Fruit fly (Drosophila melanogaster): ENCODE data around the gene Frq1.

Frq1 gene

dm6 chrX:18125520-18125919 lies 29.6 kb upstream of the Frq1 start (continued):
- TF ChIP-seq dmrt11E (tag; optimal IDR thresholded peaks at IDR 0.05) (no peak), exex (tag; optimal IDR thresholded peaks at IDR 0.05) (no peak), mam (GFP tag; optimal IDR thresholded peaks at IDR 0.05) (peak; percentile 3), nmo (GFP tag; optimal IDR thresholded peaks at IDR 0.05) (peak; percentile 51), Sox102F (GFP tag; optimal IDR thresholded peaks at IDR 0.05) (peak; percentile 21), Hmr (GFP tag; optimal IDR thresholded peaks at IDR 0.05) (peak; percentile 63), row (GFP tag; IDR thresholded peaks at IDR 0.05) (peak; percentile 34; the same call in 1 of the 3 replicates), vnd (GFP tag; IDR thresholded peaks at IDR 0.05; ENCODE audit: partially characterized antibody) (no peak), stwl (tag; optimal IDR thresholded peaks at IDR 0.05) (no peak), Jarid2 (GFP tag; optimal IDR thresholded peaks at IDR 0.05) (no peak), CG10147 (GFP tag; optimal IDR thresholded peaks at IDR 0.05) (peak; percentile 33), ase (GFP tag; IDR thresholded peaks at IDR 0.05) (no peak), Bgb (GFP tag; IDR thresholded peaks at IDR 0.05; ENCODE audit: partially characterized antibody) (no peak), CG12236 (GFP tag; optimal IDR thresholded peaks at IDR 0.05) (no peak), Deaf1 (tag; optimal IDR thresholded peaks at IDR 0.05) (peak; percentile 49), fd102C (GFP tag; optimal IDR thresholded peaks at IDR 0.05) (no peak), tup (GFP tag; optimal IDR thresholded peaks at IDR 0.05) (no peak), cwo (GFP tag; optimal IDR thresholded peaks at IDR 0.05) (peak; percentile 33), ci (GFP tag; IDR thresholded peaks at IDR 0.05) (no peak), CG13424 (tag; optimal IDR thresholded peaks at IDR 0.05) (peak; percentile 31), CG2678 (tag; optimal IDR thresholded peaks at IDR 0.05) (peak; percentile 62), grau (tag; optimal IDR thresholded peaks at IDR 0.05) (peak; percentile 46), crc (GFP tag; optimal IDR thresholded peaks at IDR 0.05) (no peak), CG16813 (GFP tag; IDR thresholded peaks at IDR 0.05; ENCODE audit: partially characterized antibody) (no peak), Drgx (GFP tag; IDR thresholded peaks at IDR 0.05) (no peak), lov (optimal IDR thresholded peaks at IDR 0.05) (no peak), lov (GFP tag; IDR thresholded peaks at IDR 0.05) (no peak), dati (GFP tag; IDR thresholded peaks at IDR 0.05) (no peak), MTF-1 (GFP tag; optimal IDR thresholded peaks at IDR 0.05; ENCODE audit: borderline replicate concordance) (no peak), dysf (GFP tag; IDR thresholded peaks at IDR 0.05) (0 out of 3 replicates have a peak, but pooled peaks have one; percentile 36), CG10274 (GFP tag; optimal IDR thresholded peaks at IDR 0.05) (no peak), Kr (GFP tag; optimal IDR thresholded peaks at IDR 0.05) (no peak), CG2129 (GFP tag; IDR thresholded peaks at IDR 0.05; ENCODE audit: partially characterized antibody) (no peak), CG13123 (GFP tag; optimal IDR thresholded peaks at IDR 0.05) (no peak), Atf6 (GFP tag; IDR thresholded peaks at IDR 0.05) (no peak), CG9817 (tag; optimal IDR thresholded peaks at IDR 0.05) (no peak), Dek (tag; optimal IDR thresholded peaks at IDR 0.05) (no peak), CG13296 (GFP tag; optimal IDR thresholded peaks at IDR 0.05) (peak; percentile 46), CG43689 (GFP tag; IDR thresholded peaks at IDR 0.05) (no peak), esg (GFP tag; conservative IDR thresholded peaks at IDR 0.05) (no peak), D19B (GFP tag; optimal IDR thresholded peaks at IDR 0.05) (peak; percentile 8), lab (GFP tag; optimal IDR thresholded peaks at IDR 0.05) (peak; percentile 66), CG8290 (GFP tag; optimal IDR thresholded peaks at IDR 0.05) (no peak), CG8290 (tag; optimal IDR thresholded peaks at IDR 0.05) (peak in 1 of 2 experiments; percentile 18), Scr (GFP tag; IDR thresholded peaks at IDR 0.05; ENCODE audit: partially characterized antibody) (no peak), BtbVII (GFP tag; optimal IDR thresholded peaks at IDR 0.05) (peak; percentile 56), Oli (tag; optimal IDR thresholded peaks at IDR 0.05) (peak; percentile 28), CG10209 (GFP tag; optimal IDR thresholded peaks at IDR 0.05) (peak; percentile 7), pfk (GFP tag; optimal IDR thresholded peaks at IDR 0.05) (no peak), eve (GFP tag; optimal IDR thresholded peaks at IDR 0.05) (peak in 1 of 2 experiments; percentile 16)

All from whole organism, embryonic.